Fruit fly (Drosophila melanogaster) whole organism, embryonic: ENCODE measurements around the gene CG7611.
A peak's percentile ranks its signal among the peaks of the same experiment; 100 is the strongest.

Experiments
- Aef1 ChIP-seq: fragments of 200-800 bp; sonication (Bioruptor generic); IDR thresholded peaks from 3 replicates; pipeline ENCODE4 v1.3.6; 2022; ENCODE audit warnings: missing biosample characterization, missing genetic modification characterization
- Awh ChIP-seq: fragments of 200-800 bp; sonication (Bioruptor generic); IDR thresholded peaks from 2 replicates; pipeline ENCODE4, ENCODE4 v1.3.6; 2022; ENCODE audit warnings: missing biosample characterization, missing genetic modification characterization
- CG10366 ChIP-seq: fragments of 200-800 bp; sonication (Bioruptor generic); IDR thresholded peaks from 2 replicates; pipeline ENCODE4 v1.3.6; 2022; ENCODE audit warnings: missing biosample characterization, missing genetic modification characterization
- CG11398 ChIP-seq: fragments of 200-800 bp; sonication (Bioruptor generic); optimal IDR thresholded peaks from 2 replicates; lab custom pipeline; 2016; ENCODE audit warnings: missing biosample characterization, missing genetic modification characterization
- CG12299 ChIP-seq: fragments of 200-800 bp; sonication (Bioruptor generic); optimal IDR thresholded peaks from 2 replicates; lab custom pipeline; 2018; ENCODE audit warnings: missing biosample characterization, mild to moderate bottlenecking, missing genetic modification characterization
- CG15269 ChIP-seq: fragments of 200-800 bp; sonication (Bioruptor generic); optimal IDR thresholded peaks from 2 replicates; lab custom pipeline; 2018; ENCODE audit warnings: missing biosample characterization, mild to moderate bottlenecking, missing genetic modification characterization, moderate library complexity
- CG1602 ChIP-seq: fragments of 200-800 bp; sonication (Bioruptor generic); optimal IDR thresholded peaks from 3 replicates; lab custom pipeline; 2016; ENCODE audit warnings: missing biosample characterization, missing genetic modification characterization
- CG1603 ChIP-seq: fragments of 200-800 bp; sonication (Bioruptor generic); optimal IDR thresholded peaks from 2 replicates; lab custom pipeline; 2019; ENCODE audit warnings: missing biosample characterization, mild to moderate bottlenecking, missing genetic modification characterization, moderate library complexity
- CG17385 ChIP-seq: fragments of 200-800 bp; sonication (Bioruptor generic); optimal IDR thresholded peaks from 3 replicates; lab custom pipeline; 2018; ENCODE audit warnings: missing biosample characterization, mild to moderate bottlenecking, missing genetic modification characterization
- CG2678 ChIP-seq: fragments of 200-800 bp; sonication (Bioruptor generic); optimal IDR thresholded peaks from 3 replicates; lab custom pipeline; 2019; ENCODE audit warnings: missing biosample characterization, mild to moderate bottlenecking, missing genetic modification characterization, moderate library complexity
- CG31388 ChIP-seq: fragments of 200-800 bp; sonication (Bioruptor generic); optimal IDR thresholded peaks from 2 replicates; lab custom pipeline; 2016; ENCODE audit warnings: missing biosample characterization, missing genetic modification characterization
- CG33557 ChIP-seq: fragments of 200-800 bp; sonication (Bioruptor generic); optimal IDR thresholded peaks from 2 replicates; lab custom pipeline; 2019; ENCODE audit warnings: missing biosample characterization, mild to moderate bottlenecking, missing genetic modification characterization, moderate library complexity
- CG34224 ChIP-seq: fragments of 200-800 bp; sonication (Bioruptor generic); IDR thresholded peaks from 3 replicates; pipeline ENCODE4 v1.3.6; 2022; ENCODE audit warnings: missing biosample characterization, missing genetic modification characterization; ENCODE audit not compliant: partially characterized antibody
- CG3847 ChIP-seq: fragments of 200-800 bp; sonication (Bioruptor generic); IDR thresholded peaks from 2 replicates; pipeline ENCODE4 v1.3.6; 2022; ENCODE audit warnings: missing biosample characterization, missing genetic modification characterization
- CG4360 ChIP-seq: fragments of 200-800 bp; sonication (Bioruptor generic); IDR thresholded peaks from 2 replicates; pipeline ENCODE4 v1.3.6; 2022; ENCODE audit warnings: missing biosample characterization, missing genetic modification characterization
- CG4820 ChIP-seq: fragments of 200-800 bp; sonication (Bioruptor generic); optimal IDR thresholded peaks from 3 replicates; lab custom pipeline; 2016; ENCODE audit warnings: missing biosample characterization, missing genetic modification characterization
- CG6175 ChIP-seq: fragments of 200-800 bp; sonication (Bioruptor generic); IDR thresholded peaks from 3 replicates; pipeline ENCODE4 v1.3.6; 2022; ENCODE audit warnings: missing biosample characterization, missing genetic modification characterization
- CG8281 ChIP-seq: fragments of 200-800 bp; sonication (Bioruptor generic); optimal IDR thresholded peaks from 2 replicates; lab custom pipeline; 2018; ENCODE audit warnings: missing biosample characterization, mild to moderate bottlenecking, missing genetic modification characterization, moderate library complexity
- Doc2 ChIP-seq: fragments of 200-800 bp; sonication (Bioruptor generic); IDR thresholded peaks from 2 replicates; pipeline ENCODE4 v1.3.6; 2022; ENCODE audit warnings: missing biosample characterization, missing genetic modification characterization
- Doc3 ChIP-seq: fragments of 200-800 bp; sonication (Bioruptor generic); IDR thresholded peaks from 3 replicates; pipeline ENCODE4 v1.3.6; 2022; ENCODE audit warnings: missing biosample characterization, missing genetic modification characterization; ENCODE audit not compliant: partially characterized antibody
- E2f2 ChIP-seq: fragments of 200-800 bp; sonication (Bioruptor generic); IDR thresholded peaks from 2 replicates; pipeline ENCODE4 v1.3.6; 2022; ENCODE audit warnings: missing biosample characterization, missing genetic modification characterization
- HLH4C ChIP-seq: fragments of 200-800 bp; sonication (Bioruptor generic); IDR thresholded peaks from 3 replicates; pipeline ENCODE4 v1.3.6; 2022; ENCODE audit warnings: missing biosample characterization, missing genetic modification characterization; ENCODE audit not compliant: partially characterized antibody
- HLH54F ChIP-seq: fragments of 200-800 bp; sonication (Bioruptor generic); optimal IDR thresholded peaks from 3 replicates; lab custom pipeline; 2016; ENCODE audit warnings: missing biosample characterization, missing genetic modification characterization
- Max ChIP-seq: fragments of 200-800 bp; sonication (Bioruptor generic); optimal IDR thresholded peaks from 2 replicates; lab custom pipeline; 2016; ENCODE audit warnings: missing biosample characterization, mild to moderate bottlenecking, missing genetic modification characterization
- Opbp ChIP-seq: fragments of 200-800 bp; sonication (Bioruptor generic); IDR thresholded peaks from 3 replicates; pipeline ENCODE4 v1.3.6; 2022; ENCODE audit warnings: missing biosample characterization, missing genetic modification characterization; ENCODE audit not compliant: partially characterized antibody
- PHDP ChIP-seq: fragments of 200-800 bp; sonication (Bioruptor generic); optimal IDR thresholded peaks from 3 replicates; lab custom pipeline; 2018; ENCODE audit warnings: missing biosample characterization, mild to moderate bottlenecking, missing genetic modification characterization, moderate library complexity
- amos ChIP-seq: fragments of 200-800 bp; sonication (Bioruptor generic); IDR thresholded peaks from 2 replicates; pipeline ENCODE4 v1.3.6; 2022; ENCODE audit warnings: missing biosample characterization, missing genetic modification characterization; ENCODE audit not compliant: partially characterized antibody
- ap ChIP-seq: fragments of 200-800 bp; sonication (Bioruptor generic); IDR thresholded peaks from 2 replicates; pipeline ENCODE4 v1.3.6; 2022; ENCODE audit warnings: missing biosample characterization, missing genetic modification characterization
- dpn ChIP-seq, 2 experiments: fragments of 200-800 bp; sonication (Bioruptor generic); optimal IDR thresholded peaks; 3 replicates each; lab custom pipeline; 2016; ENCODE audit warnings: missing biosample characterization in 2 of 2, missing genetic modification characterization in 2 of 2
- gcm2 ChIP-seq: fragments of 200-800 bp; sonication (Bioruptor generic); optimal IDR thresholded peaks from 2 replicates; lab custom pipeline; 2016; ENCODE audit warnings: missing biosample characterization, missing genetic modification characterization
- gem ChIP-seq: fragments of 200-800 bp; sonication (Bioruptor generic); optimal IDR thresholded peaks from 2 replicates; lab custom pipeline; 2019; ENCODE audit warnings: missing biosample characterization, mild to moderate bottlenecking, missing genetic modification characterization, moderate library complexity
- gro ChIP-seq: fragments of 200-800 bp; sonication (Bioruptor generic); optimal IDR thresholded peaks from 2 replicates; lab custom pipeline; 2016; ENCODE audit warnings: missing biosample characterization, missing genetic modification characterization
- gsb-n ChIP-seq: fragments of 200-800 bp; sonication (Bioruptor generic); optimal IDR thresholded peaks from 3 replicates; lab custom pipeline; 2018; ENCODE audit warnings: missing biosample characterization, mild to moderate bottlenecking, missing genetic modification characterization
- h ChIP-seq: fragments of >200 bp; optimal IDR thresholded peaks from 2 replicates; lab custom pipeline; 2017
- hb ChIP-seq: fragments of 200-800 bp; sonication (Bioruptor generic); IDR thresholded peaks from 3 replicates; pipeline ENCODE4 v1.3.6; 2022; ENCODE audit warnings: missing biosample characterization, missing genetic modification characterization; ENCODE audit not compliant: partially characterized antibody
- her ChIP-seq: fragments of 200-800 bp; sonication (Bioruptor generic); optimal IDR thresholded peaks from 2 replicates; lab custom pipeline; 2016; ENCODE audit warnings: missing biosample characterization, missing genetic modification characterization
- kay ChIP-seq: fragments of 200-800 bp; sonication (Bioruptor generic); optimal IDR thresholded peaks from 2 replicates; lab custom pipeline; 2016; ENCODE audit warnings: missing biosample characterization, missing genetic modification characterization
- nmo ChIP-seq: fragments of 200-800 bp; sonication (Bioruptor generic); optimal IDR thresholded peaks from 2 replicates; lab custom pipeline; 2018; ENCODE audit warnings: missing biosample characterization, mild to moderate bottlenecking, missing genetic modification characterization, moderate library complexity
- nom ChIP-seq: fragments of 200-800 bp; sonication (Bioruptor generic); optimal IDR thresholded peaks from 2 replicates; lab custom pipeline; 2017; ENCODE audit warnings: missing biosample characterization, missing genetic modification characterization, mild to moderate bottlenecking, moderate library complexity, missing genetic modification reagents
- sens ChIP-seq: fragments of 200-800 bp; sonication (Bioruptor generic); peaks from one replicate; lab custom pipeline; 2016; ENCODE audit warnings: missing biosample characterization, missing genetic modification characterization
- shn ChIP-seq: fragments of 200-800 bp; sonication (Bioruptor generic); optimal IDR thresholded peaks from 3 replicates; lab custom pipeline; 2016; ENCODE audit warnings: missing biosample characterization, missing genetic modification characterization
- sob ChIP-seq: fragments of 200-800 bp; sonication (Bioruptor generic); IDR thresholded peaks from 2 replicates; pipeline ENCODE4 v1.3.6; 2022; ENCODE audit warnings: missing biosample characterization, missing genetic modification characterization
- sqz ChIP-seq: fragments of 200-800 bp; sonication (Bioruptor generic); optimal IDR thresholded peaks from 3 replicates; lab custom pipeline; 2018; ENCODE audit warnings: missing biosample characterization, mild to moderate bottlenecking, missing genetic modification characterization
- tin ChIP-seq: fragments of 200-800 bp; sonication (Bioruptor generic); optimal IDR thresholded peaks from 3 replicates; lab custom pipeline; 2016; ENCODE audit warnings: missing biosample characterization, missing genetic modification characterization
- tio ChIP-seq: fragments of 200-800 bp; sonication (Bioruptor generic); optimal IDR thresholded peaks from 2 replicates; lab custom pipeline; 2017; ENCODE audit warnings: missing biosample characterization, missing genetic modification characterization, inconsistent platforms
- usp ChIP-seq: fragments of >200 bp; optimal IDR thresholded peaks from 2 replicates; lab custom pipeline; 2017; ENCODE audit warnings: missing biosample characterization, missing genetic modification characterization
- vnd ChIP-seq: fragments of 200-800 bp; sonication (Bioruptor generic); IDR thresholded peaks from 3 replicates; pipeline ENCODE4 v1.3.6; 2022; ENCODE audit warnings: missing biosample characterization, missing genetic modification characterization; ENCODE audit not compliant: partially characterized antibody

The CG7611 gene

DNA sequence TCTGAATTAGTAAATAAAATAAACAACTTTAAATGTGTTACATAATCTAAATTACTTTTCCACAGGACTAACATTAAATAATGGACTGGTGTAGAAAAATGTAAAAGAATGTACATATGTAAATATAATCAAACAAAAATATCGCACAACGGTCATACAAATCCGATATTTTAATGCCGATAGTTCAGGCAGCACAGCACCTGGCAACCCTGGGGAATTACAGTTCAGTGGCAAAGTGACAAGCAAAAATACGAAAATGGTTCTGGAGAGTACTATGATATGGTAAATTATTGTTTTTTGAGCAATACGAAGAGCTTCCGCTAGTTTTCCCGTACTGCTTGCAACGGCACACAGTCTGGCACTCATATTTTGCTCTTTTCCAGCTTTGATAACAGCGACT is 13.9 kb downstream of the CG7611 start, which contains the start of gene Rpn10 (continued):
- TF ChIP-seq CG1603 (tag; lab: Kevin White, UChicago) (peak; percentile 83), hb (GFP tag; lab: Robert Waterston, UW) (peak; percentile 98), sens (peak; percentile 46), nom (peak; percentile 8), CG15269 (no peak), PHDP (tag; lab: Kevin White, UChicago) (peak; percentile 22), dpn (GFP tag; optimal IDR thresholded peaks at IDR 0.05; lab: Kevin White, UChicago) (peak in 1 of 2 experiments; percentile 28), E2f2 (peak; percentile 58), vnd (GFP tag; lab: Robert Waterston, UW) (peak; percentile 97), gro (GFP tag; lab: Kevin White, UChicago) (peak; percentile 69), tin (peak; percentile 7), HLH54F (GFP tag; lab: Kevin White, UChicago) (no peak), CG3847 (peak; percentile 80), CG34224 (GFP tag; lab: Robert Waterston, UW) (peak; percentile 98)

DNA sequence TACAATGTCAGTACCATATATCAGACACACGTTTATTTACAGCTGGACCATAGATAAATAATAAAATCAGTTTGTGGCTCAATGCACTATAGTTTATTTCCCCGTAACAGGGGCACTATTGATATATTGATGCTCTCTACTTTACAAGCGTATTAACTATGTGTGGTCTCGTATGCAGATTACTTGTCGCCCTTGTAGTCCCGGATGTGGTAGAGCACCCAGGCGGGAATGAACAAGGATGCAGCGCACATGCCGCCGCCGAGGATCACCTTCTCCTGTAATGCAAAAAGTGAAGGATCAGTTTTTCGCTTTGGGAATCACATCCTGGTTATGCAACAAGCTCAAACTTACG is 15.9 kb downstream of the CG7611 start:
- TF ChIP-seq Awh (GFP tag; lab: Robert Waterston, UW) (no peak), CG8281 (tag; lab: Kevin White, UChicago) (peak; percentile 90)

DNA sequence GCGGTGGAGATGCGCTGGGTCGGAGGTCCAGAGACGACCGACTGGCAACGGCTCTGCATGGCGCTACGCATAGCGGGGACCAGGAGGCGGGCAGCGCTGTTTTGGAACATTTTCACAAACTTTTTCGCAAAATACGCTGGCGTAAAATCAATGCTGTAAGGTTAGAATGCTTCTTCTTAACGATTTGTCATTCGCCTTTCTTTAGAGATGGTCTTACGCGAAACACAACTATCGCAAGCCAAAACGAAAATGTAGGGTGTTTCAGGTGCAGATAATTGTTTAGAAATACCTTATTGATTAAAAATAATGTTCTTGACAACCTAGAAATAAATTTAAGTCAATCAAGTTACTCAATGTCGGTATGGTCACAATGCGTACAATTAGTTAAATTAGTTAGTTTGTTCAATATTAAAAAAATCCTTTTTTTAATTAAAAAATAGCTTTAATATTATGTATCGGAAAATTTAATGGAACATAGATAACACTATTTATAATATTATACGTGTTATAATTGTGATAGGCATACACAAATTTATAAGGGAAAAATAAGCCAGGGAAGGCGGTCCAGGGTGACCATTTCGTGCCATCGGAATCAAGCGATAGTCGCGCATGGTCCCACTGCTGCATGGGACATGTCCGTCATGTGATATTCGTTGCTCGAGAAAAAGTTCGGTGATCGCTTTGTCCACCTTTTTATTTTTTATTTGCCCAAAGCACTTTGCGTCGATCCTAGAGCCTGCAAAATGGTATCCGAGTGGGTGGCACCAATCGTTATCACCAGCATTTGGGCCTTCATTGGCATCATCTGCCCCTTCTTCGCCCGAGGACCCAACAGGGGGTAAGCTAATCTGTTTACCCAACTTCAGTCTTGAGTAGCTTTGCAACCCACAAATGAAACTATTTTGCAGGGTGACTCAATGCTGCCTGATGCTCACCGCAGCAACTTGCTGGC is 16.5 kb downstream of the CG7611 start, which contains the start of the genes COX8 and VhaM9.7-b:
Gene COX8, minus strand, starts transcription at position 203 of the 952 bp plus-strand sequence.
Gene VhaM9.7-b, plus strand, starts transcription at position 618 of the 952 bp plus-strand sequence.
- TF ChIP-seq nmo (GFP tag; lab: Kevin White, UChicago) (peak; percentile 78), CG6175 (GFP tag; lab: Robert Waterston, UW) (no peak), Doc3 (GFP tag; lab: Robert Waterston, UW) (peak; percentile 66), Opbp (GFP tag; lab: Robert Waterston, UW) (peak; percentile 60), CG1602 (peak; percentile 65), usp (GFP tag; lab: Kevin White, UChicago) (no peak), sob (GFP tag; lab: Robert Waterston, UW) (peak; percentile 67), CG4360 (GFP tag; lab: Robert Waterston, UW) (no peak), gsb-n (tag; lab: Kevin White, UChicago) (no peak), gem (tag; lab: Kevin White, UChicago) (no peak), CG17385 (GFP tag; lab: Kevin White, UChicago) (peak; percentile 97), her (GFP tag; lab: Kevin White, UChicago) (no peak), CG10366 (peak; percentile 61; the same call in 1 of the 2 replicates), CG11398 (GFP tag; lab: Kevin White, UChicago) (no peak), CG12299 (tag; lab: Kevin White, UChicago) (peak; percentile 47), CG33557 (GFP tag; lab: Kevin White, UChicago) (peak; percentile 32), CG31388 (peak; percentile 30), Doc2 (GFP tag; lab: Robert Waterston, UW) (no peak), Aef1 (GFP tag; lab: Robert Waterston, UW) (no peak; the same call in 2 of the 3 replicates), ap (GFP tag; lab: Robert Waterston, UW) (no peak), CG2678 (no peak), sqz (no peak), amos (GFP tag; lab: Robert Waterston, UW) (peak; percentile 72), CG4820 (peak; percentile 68), shn (GFP tag; lab: Kevin White, UChicago) (peak; percentile 52), h (lab: Kevin White, UChicago) (no peak), HLH4C (GFP tag; lab: Robert Waterston, UW) (peak; percentile 60; the same call in 2 of the 3 replicates), gcm2 (GFP tag; lab: Kevin White, UChicago) (no peak), Max (GFP tag; lab: Kevin White, UChicago) (peak; percentile 58), kay (GFP tag; lab: Kevin White, UChicago) (peak; percentile 20), tio (peak; percentile 27)
